Worm (Caenorhabditis elegans) whole organism, L4 larva: ENCODE data around the gene R53.5.

Experiments
- cey-2 ChIP-seq: sonication (generic microtip); optimal IDR thresholded peaks from 3 replicates; lab custom pipeline; 2017; ENCODE audit warnings: missing genetic modification characterization, mild to moderate bottlenecking, missing compliant biosample characterization, antibody characterized with exemption, borderline replicate concordance; ENCODE audit not compliant: insufficient read depth
- snpc-4 ChIP-seq: fragments of 150-350 bp; optimal IDR thresholded peaks from 2 replicates; lab custom pipeline; 2014; ENCODE audit warnings: missing biosample characterization, missing genetic modification characterization
- zag-1 ChIP-seq: fragments of 150-350 bp; optimal IDR thresholded peaks from 2 replicates; lab custom pipeline; 2014; ENCODE audit warnings: missing biosample characterization, missing genetic modification characterization

ce11 chrII:9948662-9949061 is 21.6 kb downstream of the R53.5 start:
- TF ChIP-seq snpc-4 (no peak), cey-2 (no peak), zag-1 (tag; lab: Kevin White, UChicago) (no peak)
